Fruit fly (Drosophila melanogaster) Kc167 (cell line): Measurements from ENCODE around the gene CG12194.

Experiments
- Myc ChIP-seq: fragments of >200 bp; optimal IDR thresholded peaks from 2 replicates; lab custom pipeline; 2017; ENCODE audit warnings: missing external identifiers
- Sin3A ChIP-seq: fragments of >200 bp; optimal IDR thresholded peaks from 2 replicates; lab custom pipeline; 2018; ENCODE audit warnings: missing external identifiers
- h ChIP-seq: fragments of >200 bp; optimal IDR thresholded peaks from 3 replicates; lab custom pipeline; 2018; ENCODE audit warnings: missing external identifiers
- insv ChIP-seq: fragments of >200 bp; optimal IDR thresholded peaks from 3 replicates; lab custom pipeline; 2018; ENCODE audit warnings: missing external identifiers
- psq ChIP-seq: fragments of >200 bp; optimal IDR thresholded peaks from 2 replicates; lab custom pipeline; 2017; ENCODE audit warnings: missing external identifiers
- ttk ChIP-seq: sonication (Bioruptor generic); optimal IDR thresholded peaks from 2 replicates; lab custom pipeline; 2017; ENCODE audit warnings: missing external identifiers

DNA sequence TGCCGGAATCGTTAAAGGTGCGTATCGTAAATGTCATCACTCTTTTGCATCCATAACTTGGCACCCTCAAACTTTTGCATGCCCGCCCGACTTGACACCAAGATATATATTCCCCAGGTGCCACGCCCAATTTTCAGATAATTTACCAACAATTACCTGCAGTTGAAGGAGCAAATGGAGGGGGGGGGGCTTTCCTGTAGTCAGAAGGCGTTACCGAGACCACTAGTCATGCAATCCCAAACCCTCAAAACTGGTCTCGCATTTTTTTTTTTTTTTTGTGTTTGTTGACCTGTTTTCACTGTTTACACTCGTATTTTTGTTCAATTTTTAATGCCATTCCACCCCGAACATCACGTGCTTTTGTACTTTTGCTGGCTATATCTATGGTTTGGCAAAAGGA is 12.5 kb upstream of the CG12194 start:
- TF ChIP-seq insv (lab: Kevin White, UChicago) (no peak), h (no peak), ttk (lab: Kevin White, UChicago) (no peak), Sin3A (lab: Kevin White, UChicago) (no peak), psq (lab: Kevin White, UChicago) (no peak), Myc (lab: Kevin White, UChicago) (no peak)
